Fruit fly (Drosophila melanogaster) whole organism, embryonic: ENCODE data around the gene Muc30E.

ENCODE experiments used
- Bgb ChIP-seq: fragments of 200-800 bp; sonication (Bioruptor generic); IDR thresholded peaks from 2 replicates; pipeline ENCODE4 v1.3.6; 2022; ENCODE audit warnings: missing biosample characterization, missing genetic modification characterization; ENCODE audit not compliant: partially characterized antibody
- BtbVII ChIP-seq: fragments of 200-800 bp; sonication (Bioruptor generic); optimal IDR thresholded peaks from 3 replicates; lab custom pipeline; 2017; ENCODE audit warnings: missing biosample characterization, mild to moderate bottlenecking, missing genetic modification characterization
- CG10959 ChIP-seq: fragments of 200-800 bp; sonication (Bioruptor generic); IDR thresholded peaks from 2 replicates; pipeline ENCODE4 v1.3.6; 2022; ENCODE audit warnings: missing biosample characterization, missing genetic modification characterization
- CG11085 ChIP-seq: fragments of 200-800 bp; sonication (Bioruptor generic); IDR thresholded peaks from 2 replicates; pipeline ENCODE4 v1.3.6; 2022; ENCODE audit warnings: missing biosample characterization, missing genetic modification characterization
- CG12071 ChIP-seq: fragments of 200-800 bp; sonication (Bioruptor generic); optimal IDR thresholded peaks from 3 replicates; lab custom pipeline; 2018; ENCODE audit warnings: missing biosample characterization, mild to moderate bottlenecking, missing genetic modification characterization
- CG12391 ChIP-seq: fragments of 200-800 bp; sonication (Bioruptor generic); optimal IDR thresholded peaks from 3 replicates; lab custom pipeline; 2018; ENCODE audit warnings: missing biosample characterization, mild to moderate bottlenecking, missing genetic modification characterization, moderate library complexity
- CG13296 ChIP-seq: fragments of 200-800 bp; sonication (Bioruptor generic); optimal IDR thresholded peaks from 3 replicates; lab custom pipeline; 2018; ENCODE audit warnings: missing biosample characterization, mild to moderate bottlenecking, missing genetic modification characterization
- CG2116 ChIP-seq: fragments of 200-800 bp; sonication (Bioruptor generic); optimal IDR thresholded peaks from 3 replicates; lab custom pipeline; 2018; ENCODE audit warnings: missing biosample characterization, mild to moderate bottlenecking, missing genetic modification characterization
- CG30403 ChIP-seq: fragments of 200-800 bp; sonication (Bioruptor generic); optimal IDR thresholded peaks from 3 replicates; lab custom pipeline; 2016; ENCODE audit warnings: missing biosample characterization, missing genetic modification characterization
- CG31224 ChIP-seq: fragments of 200-800 bp; sonication (Bioruptor generic); IDR thresholded peaks from 2 replicates; pipeline ENCODE4 v1.3.6; 2022; ENCODE audit warnings: missing biosample characterization, missing genetic modification characterization
- CG32532 ChIP-seq: fragments of 200-800 bp; sonication (Bioruptor generic); IDR thresholded peaks from 2 replicates; pipeline ENCODE4 v1.3.6; 2022; ENCODE audit warnings: missing biosample characterization, missing genetic modification characterization
- CG3281 ChIP-seq: fragments of 200-800 bp; sonication (Bioruptor generic); optimal IDR thresholded peaks from 3 replicates; lab custom pipeline; 2017; ENCODE audit warnings: missing biosample characterization, mild to moderate bottlenecking, missing genetic modification characterization
- CG3407 ChIP-seq: fragments of 200-800 bp; sonication (Bioruptor generic); optimal IDR thresholded peaks from 2 replicates; lab custom pipeline; 2018; ENCODE audit warnings: missing biosample characterization, mild to moderate bottlenecking, missing genetic modification characterization
- CG3838 ChIP-seq: fragments of 200-800 bp; sonication (Bioruptor generic); optimal IDR thresholded peaks from 3 replicates; lab custom pipeline; 2016; ENCODE audit warnings: missing biosample characterization, missing genetic modification characterization
- CG4854 ChIP-seq: fragments of 200-800 bp; sonication (Bioruptor generic); optimal IDR thresholded peaks from 2 replicates; lab custom pipeline; 2016; ENCODE audit warnings: missing biosample characterization, missing genetic modification characterization, inconsistent platforms
- CG6272 ChIP-seq: fragments of 200-800 bp; sonication (Bioruptor generic); IDR thresholded peaks from 2 replicates; pipeline ENCODE4 v1.3.6; 2022; ENCODE audit warnings: missing biosample characterization, missing genetic modification characterization
- CG6654 ChIP-seq: fragments of 200-800 bp; sonication (Bioruptor generic); optimal IDR thresholded peaks from 2 replicates; lab custom pipeline; 2017; ENCODE audit warnings: missing biosample characterization, mild to moderate bottlenecking, missing genetic modification characterization
- CG6689 ChIP-seq: fragments of 200-800 bp; sonication (Bioruptor generic); IDR thresholded peaks from 2 replicates; pipeline ENCODE4 v1.3.6; 2022; ENCODE audit warnings: missing biosample characterization, missing genetic modification characterization
- CG8765 ChIP-seq: fragments of 200-800 bp; sonication (Bioruptor generic); IDR thresholded peaks from 2 replicates; pipeline ENCODE4 v1.3.6; 2022; ENCODE audit warnings: missing biosample characterization, missing genetic modification characterization
- CG9437 ChIP-seq: fragments of 200-800 bp; sonication (Bioruptor generic); optimal IDR thresholded peaks from 2 replicates; lab custom pipeline; 2018; ENCODE audit warnings: missing biosample characterization, mild to moderate bottlenecking, missing genetic modification characterization
- CG9932 ChIP-seq: fragments of 200-800 bp; sonication (Bioruptor generic); IDR thresholded peaks from 2 replicates; pipeline ENCODE4 v1.3.6; 2022; ENCODE audit warnings: missing biosample characterization, missing genetic modification characterization
- Dip2 ChIP-seq: fragments of 200-800 bp; sonication (Bioruptor generic); IDR thresholded peaks from 2 replicates; pipeline ENCODE4 v1.3.6; 2022; ENCODE audit warnings: missing biosample characterization, missing genetic modification characterization
- Drgx ChIP-seq: fragments of 200-800 bp; sonication (Bioruptor generic); IDR thresholded peaks from 2 replicates; pipeline ENCODE4 v1.3.6; 2022; ENCODE audit warnings: missing biosample characterization, missing genetic modification characterization
- Eip74EF ChIP-seq, 2 experiments: fragments of 200-800 bp in 1 of 2; fragments of >200 bp in 1 of 2; sonication (Bioruptor generic) in 1 of 2; optimal IDR thresholded peaks; 2 replicates each; lab custom pipeline; 2017 to 2019; ENCODE audit warnings: missing biosample characterization in 2 of 2, missing genetic modification characterization in 2 of 2, mild to moderate bottlenecking in 1 of 2, moderate library complexity in 1 of 2
- Elba2 ChIP-seq: fragments of 200-800 bp; sonication (Bioruptor generic); optimal IDR thresholded peaks from 3 replicates; lab custom pipeline; 2016; ENCODE audit warnings: missing biosample characterization, missing genetic modification characterization
- Ets65A ChIP-seq: fragments of 200-800 bp; sonication (Bioruptor generic); peaks from one replicate; lab custom pipeline; 2016; ENCODE audit warnings: missing biosample characterization, missing genetic modification characterization
- Fer3 ChIP-seq: fragments of 200-800 bp; sonication (Bioruptor generic); optimal IDR thresholded peaks from 2 replicates; lab custom pipeline; 2018; ENCODE audit warnings: missing biosample characterization, mild to moderate bottlenecking, missing genetic modification characterization, moderate library complexity
- Hmx ChIP-seq: fragments of 200-800 bp; sonication (Bioruptor generic); optimal IDR thresholded peaks from 2 replicates; lab custom pipeline; 2016; ENCODE audit warnings: missing biosample characterization, missing genetic modification characterization
- Kr ChIP-seq: fragments of 200-800 bp; sonication (Bioruptor generic); optimal IDR thresholded peaks from 2 replicates; lab custom pipeline; 2017; ENCODE audit warnings: missing biosample characterization, mild to moderate bottlenecking, missing genetic modification characterization
- Med ChIP-seq: fragments of 200-800 bp; sonication (Bioruptor generic); peaks from one replicate; lab custom pipeline; 2016; ENCODE audit warnings: missing biosample characterization, missing genetic modification characterization, mild to moderate bottlenecking, inconsistent platforms, moderate library complexity
- Opbp ChIP-seq: fragments of 200-800 bp; sonication (Bioruptor generic); IDR thresholded peaks from 3 replicates; pipeline ENCODE4 v1.3.6; 2022; ENCODE audit warnings: missing biosample characterization, missing genetic modification characterization; ENCODE audit not compliant: partially characterized antibody
- Six4 ChIP-seq: fragments of 200-800 bp; sonication (Bioruptor generic); optimal IDR thresholded peaks from 2 replicates; lab custom pipeline; 2016; ENCODE audit warnings: missing biosample characterization, missing genetic modification characterization
- Sry-δ ChIP-seq: fragments of 200-800 bp; sonication (Bioruptor generic); optimal IDR thresholded peaks from 2 replicates; lab custom pipeline; 2016; ENCODE audit warnings: missing biosample characterization, missing genetic modification characterization
- bcd ChIP-seq: fragments of 200-800 bp; sonication (Bioruptor generic); optimal IDR thresholded peaks from 2 replicates; lab custom pipeline; 2017; ENCODE audit warnings: missing biosample characterization, mild to moderate bottlenecking, missing genetic modification characterization
- caup ChIP-seq: fragments of 200-800 bp; sonication (Bioruptor generic); optimal IDR thresholded peaks from 3 replicates; lab custom pipeline; 2017; ENCODE audit warnings: missing biosample characterization, mild to moderate bottlenecking, missing genetic modification characterization, moderate library complexity; ENCODE audit not compliant: severe bottlenecking
- cg ChIP-seq: fragments of 200-800 bp; sonication (Bioruptor generic); optimal IDR thresholded peaks from 3 replicates; lab custom pipeline; 2019; ENCODE audit warnings: missing biosample characterization, mild to moderate bottlenecking, missing genetic modification characterization, moderate library complexity
- chif ChIP-seq, 2 experiments: fragments of 200-800 bp; sonication (Bioruptor generic); optimal IDR thresholded peaks; 3 replicates each; lab custom pipeline; 2016; ENCODE audit warnings: missing biosample characterization in 2 of 2, missing genetic modification characterization in 2 of 2
- corto ChIP-seq: fragments of 200-800 bp; sonication (Bioruptor generic); optimal IDR thresholded peaks from 2 replicates; lab custom pipeline; 2016; ENCODE audit warnings: missing biosample characterization, mild to moderate bottlenecking, missing genetic modification characterization, moderate library complexity
- fd102C ChIP-seq: fragments of 200-800 bp; sonication (Bioruptor generic); optimal IDR thresholded peaks from 2 replicates; lab custom pipeline; 2018; ENCODE audit warnings: missing biosample characterization, mild to moderate bottlenecking, missing genetic modification characterization, moderate library complexity
- fu2 ChIP-seq: fragments of 200-800 bp; sonication (Bioruptor generic); optimal IDR thresholded peaks from 2 replicates; lab custom pipeline; 2016; ENCODE audit warnings: missing biosample characterization, missing genetic modification characterization
- gt ChIP-seq: fragments of 200-800 bp; sonication (Bioruptor generic); IDR thresholded peaks from 2 replicates; pipeline ENCODE4 v1.3.6; 2022; ENCODE audit warnings: missing biosample characterization, missing genetic modification characterization
- jing ChIP-seq: fragments of 200-800 bp; sonication (Bioruptor generic); optimal IDR thresholded peaks from 2 replicates; lab custom pipeline; 2018; ENCODE audit warnings: missing biosample characterization, mild to moderate bottlenecking, missing genetic modification characterization
- jumu ChIP-seq: fragments of 200-800 bp; sonication (Bioruptor generic); optimal IDR thresholded peaks from 3 replicates; lab custom pipeline; 2016; ENCODE audit warnings: missing biosample characterization, missing genetic modification characterization
- kay ChIP-seq: fragments of 200-800 bp; sonication (Bioruptor generic); optimal IDR thresholded peaks from 2 replicates; lab custom pipeline; 2016; ENCODE audit warnings: missing biosample characterization, missing genetic modification characterization
- lab ChIP-seq: fragments of 200-800 bp; sonication (Bioruptor generic); optimal IDR thresholded peaks from 3 replicates; lab custom pipeline; 2017; ENCODE audit warnings: missing biosample characterization, missing genetic modification characterization, mild to moderate bottlenecking, moderate library complexity, missing genetic modification reagents
- lilli ChIP-seq: fragments of 200-800 bp; sonication (Bioruptor generic); optimal IDR thresholded peaks from 3 replicates; lab custom pipeline; 2016; ENCODE audit warnings: missing biosample characterization, missing genetic modification characterization
- oc ChIP-seq: fragments of 200-800 bp; sonication (Bioruptor generic); optimal IDR thresholded peaks from 2 replicates; lab custom pipeline; 2018; ENCODE audit warnings: missing biosample characterization, mild to moderate bottlenecking, missing genetic modification characterization, moderate library complexity
- sim ChIP-seq: fragments of 200-800 bp; sonication (Bioruptor generic); IDR thresholded peaks from 2 replicates; pipeline ENCODE4 v1.3.6; 2022; ENCODE audit warnings: missing biosample characterization, missing genetic modification characterization
- slbo ChIP-seq: fragments of 200-800 bp; sonication (Bioruptor generic); IDR thresholded peaks from 2 replicates; pipeline ENCODE4 v1.3.6; 2022; ENCODE audit warnings: missing biosample characterization, missing genetic modification characterization
- tap ChIP-seq: fragments of 200-800 bp; optimal IDR thresholded peaks from 3 replicates; lab custom pipeline; 2019; ENCODE audit warnings: missing biosample characterization, mild to moderate bottlenecking, missing genetic modification characterization, moderate library complexity
- ttk ChIP-seq: fragments of 200-800 bp; sonication (Bioruptor generic); IDR thresholded peaks from 2 replicates; pipeline ENCODE4 v2.1.2; 2022; ENCODE audit warnings: missing biosample characterization, missing genetic modification characterization
- z ChIP-seq: fragments of 200-800 bp; sonication (Bioruptor generic); IDR thresholded peaks from 3 replicates; pipeline ENCODE4 v1.3.6; 2022; ENCODE audit warnings: missing biosample characterization, missing genetic modification characterization

Gene Muc30E

dm6 chr2L:9937908-9938307, 35.0 kb upstream of the Muc30E start, which contains the start of gene Arglu1 (continued):
- TF ChIP-seq lab = peak; percentile 33
- no peak for TF ChIP-seq CG3838 (GFP tag; lab: Kevin White, UChicago)
- peak; percentile 2 for TF ChIP-seq Sry-δ (GFP tag; lab: Kevin White, UChicago)
- no peak for TF ChIP-seq CG13296 (GFP tag; lab: Kevin White, UChicago)
- TF ChIP-seq Elba2 (GFP tag; lab: Kevin White, UChicago) = no peak
- peak; percentile 3 for TF ChIP-seq lilli (GFP tag; lab: Kevin White, UChicago)
- no peak for TF ChIP-seq BtbVII (GFP tag; lab: Kevin White, UChicago)
- TF ChIP-seq Drgx = 0 out of 2 replicates have a peak, but pooled peaks have one; percentile 14
- TF ChIP-seq CG3407 (GFP tag; lab: Kevin White, UChicago) = no peak
- peak; percentile 0 for TF ChIP-seq CG2116 (GFP tag; lab: Kevin White, UChicago)
- TF ChIP-seq tap (tag; lab: Kevin White, UChicago) = no peak
- no peak for TF ChIP-seq CG6654 (GFP tag; lab: Kevin White, UChicago)
- TF ChIP-seq Six4 (GFP tag; lab: Kevin White, UChicago) = no peak
- no peak for TF ChIP-seq CG32532
- TF ChIP-seq caup (GFP tag; lab: Kevin White, UChicago) = no peak
- no peak for TF ChIP-seq jing
- no peak for TF ChIP-seq CG10959 (GFP tag; lab: Robert Waterston, UW)
- no peak for TF ChIP-seq bcd
- TF ChIP-seq Fer3 (tag; lab: Kevin White, UChicago) = no peak
- TF ChIP-seq CG6689 (GFP tag; lab: Robert Waterston, UW) = no peak
- no peak for TF ChIP-seq sim (GFP tag; lab: Robert Waterston, UW)
- TF ChIP-seq Opbp (GFP tag; lab: Robert Waterston, UW) = no peak
- TF ChIP-seq Bgb (GFP tag; lab: Robert Waterston, UW) = no peak
- no peak for TF ChIP-seq CG12071 (GFP tag; lab: Kevin White, UChicago)
- no peak for TF ChIP-seq ttk
- no peak for TF ChIP-seq CG4854 (GFP tag; lab: Kevin White, UChicago)
- TF ChIP-seq z (GFP tag; lab: Robert Waterston, UW) = no peak
- no peak for TF ChIP-seq Ets65A (GFP tag; lab: Kevin White, UChicago)
- TF ChIP-seq gt (GFP tag; lab: Robert Waterston, UW) = no peak
- no peak for TF ChIP-seq CG12391 (tag; lab: Kevin White, UChicago)
- no peak for TF ChIP-seq fd102C (GFP tag; lab: Kevin White, UChicago)
- no peak for TF ChIP-seq Hmx (GFP tag; lab: Kevin White, UChicago)
- no peak for TF ChIP-seq cg (GFP tag; lab: Kevin White, UChicago)
- peak; percentile 69 for TF ChIP-seq CG9932
- TF ChIP-seq Med (GFP tag; lab: Kevin White, UChicago) = peak; percentile 88
- TF ChIP-seq corto (GFP tag; lab: Kevin White, UChicago) = no peak
- no peak for TF ChIP-seq Kr (GFP tag; lab: Kevin White, UChicago)
- TF ChIP-seq kay = no peak
- TF ChIP-seq CG8765 (GFP tag; lab: Robert Waterston, UW) = no peak
- TF ChIP-seq Eip74EF (GFP tag; optimal IDR thresholded peaks at IDR 0.05; lab: Kevin White, UChicago) = no peak
- TF ChIP-seq CG9437 = no peak
- no peak for TF ChIP-seq Dip2 (GFP tag; lab: Robert Waterston, UW)
- TF ChIP-seq chif (GFP tag; optimal IDR thresholded peaks at IDR 0.05; lab: Kevin White, UChicago) = no peak
- peak; percentile 36; the same call in 1 of the 2 replicates for TF ChIP-seq slbo
- TF ChIP-seq fu2 (GFP tag; lab: Kevin White, UChicago) = no peak
- TF ChIP-seq CG30403 (GFP tag; lab: Kevin White, UChicago) = no peak
- no peak for TF ChIP-seq oc (tag; lab: Kevin White, UChicago)
- no peak for TF ChIP-seq CG31224 (GFP tag; lab: Robert Waterston, UW)
- TF ChIP-seq CG11085 = no peak
- TF ChIP-seq CG6272 (GFP tag; lab: Robert Waterston, UW) = no peak
- no peak for TF ChIP-seq CG3281 (GFP tag; lab: Kevin White, UChicago)
- peak; percentile 26 for TF ChIP-seq jumu
